Worm (Caenorhabditis elegans) whole organism, L1 larva: ENCODE data around the gene elt-7.

Source experiments
- C16A3.4 ChIP-seq: fragments of 150-350 bp; optimal IDR thresholded peaks from 2 replicates; lab custom pipeline; 2014; ENCODE audit warnings: missing biosample characterization, missing genetic modification characterization
- alr-1 ChIP-seq: fragments of 200-800 bp; sonication (Bioruptor generic); optimal IDR thresholded peaks from 2 replicates; lab custom pipeline; 2018; ENCODE audit warnings: borderline replicate concordance, mild to moderate bottlenecking, missing genetic modification characterization, missing compliant biosample characterization
- aly-2 ChIP-seq: fragments of 150-350 bp; optimal IDR thresholded peaks from 2 replicates; lab custom pipeline; 2014; ENCODE audit warnings: missing biosample characterization, missing genetic modification characterization
- ama-1 ChIP-seq: fragments of 150-350 bp; optimal IDR thresholded peaks from 2 replicates; lab custom pipeline; 2014
- blmp-1 ChIP-seq: fragments of 150-350 bp; optimal IDR thresholded peaks from 2 replicates; lab custom pipeline; 2014; ENCODE audit warnings: missing biosample characterization, missing genetic modification characterization
- ceh-8 ChIP-seq: fragments of 200-800 bp; sonication (Bioruptor generic); optimal IDR thresholded peaks from 2 replicates; lab custom pipeline; 2018; ENCODE audit warnings: mild to moderate bottlenecking, missing genetic modification characterization, moderate library complexity, missing compliant biosample characterization
- ceh-88 ChIP-seq: fragments of 200-800 bp; sonication (Bioruptor generic); IDR thresholded peaks from 2 replicates; pipeline ENCODE4 v1.3.6; 2022; ENCODE audit warnings: missing genetic modification characterization, missing compliant biosample characterization
- ces-1 ChIP-seq: fragments of 150-350 bp; optimal IDR thresholded peaks from 2 replicates; lab custom pipeline; 2014; ENCODE audit warnings: missing biosample characterization, missing genetic modification reagents, missing genetic modification characterization
- efl-1 ChIP-seq, 4 experiments: fragments of 150-350 bp; optimal IDR thresholded peaks in 3 of 4; peaks in 1 of 4; 1 replicate in 1 of 4; 2 replicates in 3 of 4; lab custom pipeline; 2014; ENCODE audit warnings: missing biosample characterization in 2 of 4, missing genetic modification characterization in 2 of 4, missing genetic modification reagents in 2 of 4
- efl-3 ChIP-seq: fragments of 200-800 bp; sonication (Bioruptor generic); optimal IDR thresholded peaks from 2 replicates; lab custom pipeline; 2018; ENCODE audit warnings: mild to moderate bottlenecking, missing genetic modification characterization, missing compliant biosample characterization
- egl-13 ChIP-seq: sonication (generic microtip); optimal IDR thresholded peaks from 2 replicates; lab custom pipeline; 2016; ENCODE audit warnings: missing genotype, missing genetic modification reagents, missing genetic modification characterization, missing compliant biosample characterization
- elt-3 ChIP-seq, 6 experiments: fragments of 150-350 bp in 1 of 6; sonication (generic microtip); optimal IDR thresholded peaks; 2 replicates each; lab custom pipeline; 2017 to 2018; ENCODE audit warnings: missing biosample characterization in 6 of 6, missing genetic modification characterization in 6 of 6, inconsistent platforms in 1 of 6
- ets-5 ChIP-seq: fragments of 200-800 bp; sonication (Bioruptor generic); IDR thresholded peaks from 2 replicates; pipeline ENCODE4 v1.3.6; 2022; ENCODE audit warnings: missing genetic modification characterization, missing compliant biosample characterization
- fkh-8 ChIP-seq: sonication (generic microtip); optimal IDR thresholded peaks from 2 replicates; lab custom pipeline; 2016; ENCODE audit warnings: mild to moderate bottlenecking, missing genetic modification characterization, missing compliant biosample characterization
- hlh-4 ChIP-seq: sonication (generic microtip); optimal IDR thresholded peaks from 2 replicates; lab custom pipeline; 2016; ENCODE audit warnings: mild to moderate bottlenecking, missing genetic modification characterization, missing compliant biosample characterization
- irx-1 ChIP-seq: sonication (generic microtip); optimal IDR thresholded peaks from 2 replicates; lab custom pipeline; 2016; ENCODE audit warnings: missing genetic modification characterization, missing compliant biosample characterization
- jun-1 ChIP-seq: fragments of 150-350 bp; optimal IDR thresholded peaks from 2 replicates; lab custom pipeline; 2014; ENCODE audit warnings: missing biosample characterization, missing genetic modification reagents, missing genetic modification characterization
- lin-14 ChIP-seq: fragments of 200-800 bp; sonication (Bioruptor generic); optimal IDR thresholded peaks from 2 replicates; lab custom pipeline; 2018; ENCODE audit warnings: mild to moderate bottlenecking, missing genetic modification characterization, moderate library complexity, missing compliant biosample characterization
- lin-35 ChIP-seq, 2 experiments: fragments of 150-350 bp; optimal IDR thresholded peaks; 2 replicates each; lab custom pipeline; 2014; ENCODE audit warnings: missing biosample characterization in 2 of 2, missing genetic modification characterization in 2 of 2, missing genetic modification reagents in 2 of 2
- lir-3 ChIP-seq: sonication (generic microtip); optimal IDR thresholded peaks from 2 replicates; lab custom pipeline; 2016; ENCODE audit warnings: mild to moderate bottlenecking, missing genetic modification characterization, moderate library complexity, missing compliant biosample characterization; ENCODE audit not compliant: poor library complexity
- lsy-2 ChIP-seq, 2 experiments: fragments of 150-350 bp; optimal IDR thresholded peaks; 2 replicates each; lab custom pipeline; 2014; ENCODE audit warnings: missing biosample characterization in 2 of 2, missing genetic modification characterization in 2 of 2
- mab-9 ChIP-seq: fragments of 200-800 bp; sonication (Bioruptor generic); IDR thresholded peaks from 2 replicates; pipeline ENCODE4 v1.3.6; 2022; ENCODE audit warnings: missing genetic modification reagents, missing genetic modification characterization, missing compliant biosample characterization
- mdl-1 ChIP-seq, 2 experiments: fragments of 150-350 bp; optimal IDR thresholded peaks; 2 replicates each; lab custom pipeline; 2014 to 2017; ENCODE audit warnings: missing biosample characterization in 2 of 2, missing genetic modification characterization in 2 of 2, inconsistent platforms in 1 of 2
- mef-2 ChIP-seq: fragments of 150-350 bp; optimal IDR thresholded peaks from 2 replicates; lab custom pipeline; 2014; ENCODE audit warnings: missing biosample characterization, missing genetic modification characterization
- nhr-11 ChIP-seq: fragments of 150-350 bp; optimal IDR thresholded peaks from 2 replicates; lab custom pipeline; 2014; ENCODE audit warnings: missing biosample characterization, missing genetic modification characterization
- nhr-20 ChIP-seq: sonication (generic microtip); optimal IDR thresholded peaks from 2 replicates; lab custom pipeline; 2016; ENCODE audit warnings: mild to moderate bottlenecking, missing genetic modification characterization, missing compliant biosample characterization
- nhr-237 ChIP-seq: fragments of 150-350 bp; optimal IDR thresholded peaks from 2 replicates; lab custom pipeline; 2014; ENCODE audit warnings: missing biosample characterization, missing genetic modification characterization
- nhr-47 ChIP-seq: sonication (generic microtip); optimal IDR thresholded peaks from 2 replicates; lab custom pipeline; 2016; ENCODE audit warnings: mild to moderate bottlenecking, missing genetic modification characterization, moderate library complexity, missing compliant biosample characterization
- nhr-71 ChIP-seq: sonication (generic microtip); optimal IDR thresholded peaks from 2 replicates; lab custom pipeline; 2016; ENCODE audit warnings: mild to moderate bottlenecking, missing genetic modification characterization, moderate library complexity, missing compliant biosample characterization
- nhr-77 ChIP-seq: fragments of 150-350 bp; optimal IDR thresholded peaks from 2 replicates; lab custom pipeline; 2014; ENCODE audit warnings: missing biosample characterization, missing genetic modification characterization
- nhr-84 ChIP-seq: sonication (generic microtip); optimal IDR thresholded peaks from 2 replicates; lab custom pipeline; 2017; ENCODE audit warnings: missing biosample characterization, missing genetic modification characterization
- nhr-85 ChIP-seq: sonication (generic microtip); peaks from one replicate; lab custom pipeline; 2016; ENCODE audit warnings: missing genetic modification characterization, inconsistent platforms, missing compliant biosample characterization
- nhr-90 ChIP-seq: sonication (generic microtip); optimal IDR thresholded peaks from 2 replicates; lab custom pipeline; 2016; ENCODE audit warnings: mild to moderate bottlenecking, missing genetic modification characterization, missing compliant biosample characterization; ENCODE audit not compliant: poor library complexity
- pax-3 ChIP-seq: fragments of 200-800 bp; sonication (Bioruptor generic); optimal IDR thresholded peaks from 2 replicates; lab custom pipeline; 2018; ENCODE audit warnings: mild to moderate bottlenecking, missing genetic modification characterization, moderate library complexity, missing compliant biosample characterization
- skn-1 ChIP-seq: fragments of 150-350 bp; optimal IDR thresholded peaks from 2 replicates; lab custom pipeline; 2014; ENCODE audit warnings: missing biosample characterization, missing genetic modification characterization
- snu-23 ChIP-seq: sonication (generic microtip); optimal IDR thresholded peaks from 2 replicates; lab custom pipeline; 2016; ENCODE audit warnings: missing genetic modification characterization, missing compliant biosample characterization
- sox-4 ChIP-seq: sonication (generic microtip); optimal IDR thresholded peaks from 2 replicates; lab custom pipeline; 2016; ENCODE audit warnings: missing genetic modification characterization, missing compliant biosample characterization
- sptf-1 ChIP-seq: fragments of 150-350 bp; optimal IDR thresholded peaks from 2 replicates; lab custom pipeline; 2014; ENCODE audit warnings: missing biosample characterization, missing genetic modification characterization
- sup-37 ChIP-seq: fragments of 200-800 bp; sonication (Bioruptor generic); optimal IDR thresholded peaks from 2 replicates; lab custom pipeline; 2018; ENCODE audit warnings: mild to moderate bottlenecking, missing genetic modification characterization, missing compliant biosample characterization
- swsn-7 ChIP-seq: sonication (generic microtip); optimal IDR thresholded peaks from 2 replicates; lab custom pipeline; 2016; ENCODE audit warnings: missing genetic modification characterization, missing compliant biosample characterization
- unc-62 ChIP-seq: fragments of 150-350 bp; optimal IDR thresholded peaks from 2 replicates; lab custom pipeline; 2014; ENCODE audit warnings: missing biosample characterization, missing genetic modification reagents, missing genetic modification characterization
- ztf-4 ChIP-seq: fragments of 150-350 bp; optimal IDR thresholded peaks from 2 replicates; lab custom pipeline; 2014; ENCODE audit warnings: missing biosample characterization, missing genetic modification characterization

Gene elt-7

ce11 chrV:4794308-4794707, 23.8 kb downstream of the elt-7 start, which contains the start of gene R02F11.2:
Gene R02F11.2 (plus strand): TSS chrV:4794599.
- peak; percentile 49 for TF ChIP-seq ztf-4
- no peak for TF ChIP-seq mef-2 (tag; lab: Kevin White, UChicago)
- TF ChIP-seq nhr-47 (tag; lab: Kevin White, UChicago), result peak; percentile 74
- TF ChIP-seq swsn-7 (tag; lab: Kevin White, UChicago), result peak; percentile 28
- TF ChIP-seq egl-13 (tag; lab: Kevin White, UChicago), result no peak
- peak; percentile 52 for TF ChIP-seq sox-4 (tag; lab: Kevin White, UChicago)
- peak; percentile 7 for TF ChIP-seq nhr-11 (tag; lab: Kevin White, UChicago)
- TF ChIP-seq nhr-237, result no peak
- TF ChIP-seq nhr-77, result no peak
- TF ChIP-seq pax-3 (tag; lab: Kevin White, UChicago), result peak; percentile 51
- TF ChIP-seq hlh-4, result peak; percentile 92
- peak; percentile 85 for TF ChIP-seq nhr-71 (tag; lab: Kevin White, UChicago)
- no peak for TF ChIP-seq ceh-8 (GFP tag; lab: Kevin White, UChicago)
- TF ChIP-seq fkh-8 (tag; lab: Kevin White, UChicago), result peak; percentile 96
- TF ChIP-seq nhr-20 (tag; lab: Kevin White, UChicago), result peak; percentile 17

ce11 chrV:4800794-4801193, 30.3 kb downstream of the elt-7 start, which contains the start of gene R02F11.1:
Gene R02F11.1 (plus strand): TSS chrV:4801094.
- no peak for TF ChIP-seq nhr-237
- TF ChIP-seq jun-1 (tag; lab: Kevin White, UChicago), result no peak
- no peak for TF ChIP-seq lin-14 (GFP tag; lab: Kevin White, UChicago)
- no peak for TF ChIP-seq efl-3 (GFP tag; lab: Kevin White, UChicago)
- no peak for TF ChIP-seq fkh-8 (tag; lab: Kevin White, UChicago)
- TF ChIP-seq nhr-47 (tag; lab: Kevin White, UChicago), result no peak
- TF ChIP-seq, all 84 proteins: peak for 0

- TF ChIP-seq efl-1 (optimal IDR thresholded peaks at IDR 0.05; lab: Kevin White, UChicago) (no peak), efl-1 (GFP tag; optimal IDR thresholded peaks at IDR 0.05 in 1 of 2; lab: Kevin White, UChicago) (peak in 1 of 2 experiments; percentile 87), lir-3 (tag; lab: Kevin White, UChicago) (no peak), unc-62 (GFP tag; lab: Kevin White, UChicago) (no peak), aly-2 (no peak), lsy-2 (tag; optimal IDR thresholded peaks at IDR 0.05; lab: Kevin White, UChicago) (no peak), nhr-47 (tag; lab: Kevin White, UChicago) (no peak), nhr-84 (no peak)
Observed at ce11 chrV:4801943-4802342, 31.5 kb downstream of the elt-7 start.

- TF ChIP-seq efl-1 (optimal IDR thresholded peaks at IDR 0.05; lab: Kevin White, UChicago) (no peak), efl-1 (GFP tag; optimal IDR thresholded peaks at IDR 0.05 in 1 of 2; lab: Kevin White, UChicago) (peak in 1 of 2 experiments; percentile 23), hlh-4 (no peak), ama-1 (lab: Kevin White, UChicago) (no peak)
Observed at ce11 chrV:4805847-4806246, 35.4 kb downstream of the elt-7 start, which contains the start of gene R02F11.3. Gene R02F11.3 (minus strand): TSS chrV:4805947.

ce11 chrV:4806859-4807258, 36.4 kb downstream of the elt-7 start:
- no peak for TF ChIP-seq alr-1 (tag; lab: Kevin White, UChicago)
- peak; percentile 46 for TF ChIP-seq lin-14 (GFP tag; lab: Kevin White, UChicago)
- no peak for TF ChIP-seq mab-9 (GFP tag; lab: Robert Waterston, UW)
- no peak for TF ChIP-seq C16A3.4 (tag; lab: Kevin White, UChicago)
- TF ChIP-seq ces-1 (GFP tag; lab: Kevin White, UChicago), result no peak
- TF ChIP-seq nhr-90 (tag; lab: Kevin White, UChicago), result no peak
- no peak for TF ChIP-seq sup-37 (GFP tag; lab: Kevin White, UChicago)
- no peak for TF ChIP-seq irx-1 (tag; lab: Kevin White, UChicago)
- TF ChIP-seq blmp-1, result peak; percentile 71
- TF ChIP-seq ets-5, result no peak
- no peak for TF ChIP-seq efl-1 (optimal IDR thresholded peaks at IDR 0.05; lab: Kevin White, UChicago)
- TF ChIP-seq efl-1 (GFP tag; optimal IDR thresholded peaks at IDR 0.05 in 1 of 2; lab: Kevin White, UChicago), result peak in 1 of 2 experiments; percentile 73
- TF ChIP-seq nhr-237, result no peak
- TF ChIP-seq fkh-8 (tag; lab: Kevin White, UChicago), result peak; percentile 29
- TF ChIP-seq unc-62 (GFP tag; lab: Kevin White, UChicago), result no peak
- TF ChIP-seq snu-23 (GFP tag; lab: Kevin White, UChicago), result peak; percentile 42
- TF ChIP-seq mef-2 (tag; lab: Kevin White, UChicago), result no peak
- no peak for TF ChIP-seq ceh-88
- TF ChIP-seq nhr-85 (tag; lab: Kevin White, UChicago), result peak; percentile 77
- TF ChIP-seq nhr-71 (tag; lab: Kevin White, UChicago), result peak; percentile 41
- TF ChIP-seq elt-3 (tag; optimal IDR thresholded peaks at IDR 0.05; lab: Kevin White, UChicago), result peak in 1 of 6 experiments; percentile 30
- peak; percentile 23 for TF ChIP-seq nhr-20 (tag; lab: Kevin White, UChicago)
- TF ChIP-seq sptf-1 (tag; lab: Kevin White, UChicago), result no peak
- TF ChIP-seq skn-1 (tag; lab: Kevin White, UChicago), result no peak
- TF ChIP-seq pax-3 (tag; lab: Kevin White, UChicago), result no peak
- no peak for TF ChIP-seq mdl-1 (tag; optimal IDR thresholded peaks at IDR 0.05; lab: Kevin White, UChicago)
- TF ChIP-seq lin-35 (GFP tag; optimal IDR thresholded peaks at IDR 0.05; lab: Kevin White, UChicago), result peak in 1 of 2 experiments; percentile 6
- TF ChIP-seq, all 84 proteins: peak for 10
